Worm (Caenorhabditis elegans) whole organism, young adult: ENCODE data around the gene taf-3.
A peak's percentile ranks its signal among the peaks of the same experiment; 100 is the strongest.

ENCODE experiments used
- B0261.1 ChIP-seq: sonication (generic microtip); optimal IDR thresholded peaks from 2 replicates; lab custom pipeline; 2016; ENCODE audit warnings: mild to moderate bottlenecking, missing genetic modification characterization, moderate library complexity, missing compliant biosample characterization
- B0336.3 ChIP-seq: fragments of 200-800 bp; sonication (Bioruptor generic); IDR thresholded peaks from 2 replicates; pipeline ENCODE4 v1.3.6; 2022; ENCODE audit warnings: missing genetic modification characterization, missing compliant biosample characterization
- F33H1.4 ChIP-seq: fragments of 200-800 bp; sonication (Bioruptor generic); IDR thresholded peaks from 2 replicates; pipeline ENCODE4 v1.3.6; 2022; ENCODE audit warnings: missing genetic modification reagents, missing genetic modification characterization, missing compliant biosample characterization
- F55B11.4 ChIP-seq: sonication (generic microtip); optimal IDR thresholded peaks from 2 replicates; lab custom pipeline; 2016; ENCODE audit warnings: missing compliant biosample characterization, missing genetic modification characterization, borderline replicate concordance; ENCODE audit not compliant: insufficient read depth
- F57C9.4 ChIP-seq: sonication (generic microtip); optimal IDR thresholded peaks from 2 replicates; lab custom pipeline; 2017; ENCODE audit warnings: mild to moderate bottlenecking, missing genetic modification characterization, missing compliant biosample characterization
- K12H6.12 ChIP-seq: fragments of 200-800 bp; sonication (Bioruptor generic); optimal IDR thresholded peaks from 2 replicates; lab custom pipeline; 2018; ENCODE audit warnings: mild to moderate bottlenecking, missing genetic modification characterization, missing compliant biosample characterization
- T07F8.4 ChIP-seq: sonication (generic microtip); optimal IDR thresholded peaks from 2 replicates; lab custom pipeline; 2016; ENCODE audit warnings: mild to moderate bottlenecking, missing genetic modification characterization, moderate library complexity, missing compliant biosample characterization
- ZK185.1 ChIP-seq: sonication (generic microtip); optimal IDR thresholded peaks from 2 replicates; lab custom pipeline; 2016; ENCODE audit warnings: mild to moderate bottlenecking, missing genetic modification characterization, missing compliant biosample characterization; ENCODE audit not compliant: poor library complexity, severe bottlenecking
- ama-1 ChIP-seq, 3 experiments: fragments of 150-350 bp in 1 of 3; sonication (generic microtip) in 2 of 3; optimal IDR thresholded peaks; 2 replicates each; lab custom pipeline; 2014 to 2018; ENCODE audit warnings: missing biosample characterization in 2 of 3, missing genetic modification characterization in 2 of 3, missing genetic modification reagents in 2 of 3
- atf-7 ChIP-seq: sonication (generic microtip); optimal IDR thresholded peaks from 2 replicates; lab custom pipeline; 2017; ENCODE audit warnings: mild to moderate bottlenecking, missing genetic modification characterization, missing compliant biosample characterization
- attf-6 ChIP-seq: fragments of 200-800 bp; sonication (Bioruptor generic); IDR thresholded peaks from 2 replicates; pipeline ENCODE4 v1.3.6; 2022; ENCODE audit warnings: missing genetic modification reagents, missing genetic modification characterization, missing compliant biosample characterization
- bed-1 ChIP-seq: fragments of 200-800 bp; sonication (Bioruptor generic); IDR thresholded peaks from 2 replicates; pipeline ENCODE4 v1.3.6; 2022; ENCODE audit warnings: missing genetic modification reagents, missing genetic modification characterization, missing compliant biosample characterization
- cebp-1 ChIP-seq, 2 experiments: fragments of 200-800 bp in 1 of 2; sonication (Bioruptor generic) in 1 of 2; sonication (generic microtip) in 1 of 2; IDR thresholded peaks in 1 of 2; optimal IDR thresholded peaks in 1 of 2; 2 replicates each; pipeline versions ENCODE4 v1.3.6 to Lab custom; 2017 to 2022; ENCODE audit warnings: missing compliant biosample characterization in 2 of 2, missing genetic modification characterization in 2 of 2, mild to moderate bottlenecking in 1 of 2, missing genetic modification reagents in 1 of 2, moderate library complexity in 1 of 2
- ceh-58 ChIP-seq: fragments of 200-800 bp; sonication (Bioruptor generic); IDR thresholded peaks from 2 replicates; pipeline ENCODE4 v1.3.6; 2022; ENCODE audit warnings: missing genetic modification characterization, missing compliant biosample characterization
- chd-7 ChIP-seq: sonication (generic microtip); optimal IDR thresholded peaks from 2 replicates; lab custom pipeline; 2016; ENCODE audit warnings: mild to moderate bottlenecking, missing genetic modification characterization, moderate library complexity, missing compliant biosample characterization
- egl-18 ChIP-seq: fragments of 200-800 bp; sonication (Bioruptor generic); IDR thresholded peaks from 2 replicates; pipeline ENCODE4 v1.3.6; 2022; ENCODE audit warnings: missing genetic modification reagents, missing genetic modification characterization, missing compliant biosample characterization
- gei-17 ChIP-seq: fragments of 200-800 bp; sonication (Bioruptor generic); optimal IDR thresholded peaks from 2 replicates; lab custom pipeline; 2018; ENCODE audit warnings: mild to moderate bottlenecking, missing genetic modification characterization, missing compliant biosample characterization
- hlh-26 ChIP-seq: fragments of 200-800 bp; sonication (Bioruptor generic); conservative IDR thresholded peaks from 2 replicates; pipeline ENCODE4 v1.3.6; 2022; ENCODE audit warnings: missing genetic modification reagents, missing genetic modification characterization, missing compliant biosample characterization
- hrde-1 ChIP-seq: sonication (generic microtip); optimal IDR thresholded peaks from 2 replicates; lab custom pipeline; 2016; ENCODE audit warnings: missing genetic modification characterization, mild to moderate bottlenecking, missing compliant biosample characterization, moderate library complexity, missing genotype, missing genetic modification reagents, borderline replicate concordance
- lag-1 ChIP-seq: fragments of 200-800 bp; sonication (Bioruptor generic); IDR thresholded peaks from 2 replicates; pipeline ENCODE4 v1.3.6; 2022; ENCODE audit warnings: missing genetic modification reagents, missing genetic modification characterization, missing compliant biosample characterization
- let-607 ChIP-seq, 2 experiments: fragments of 200-800 bp in 1 of 2; sonication (Bioruptor generic) in 1 of 2; sonication (generic microtip) in 1 of 2; optimal IDR thresholded peaks; 2 replicates each; lab custom pipeline; 2016 to 2018; ENCODE audit warnings: mild to moderate bottlenecking in 2 of 2, missing compliant biosample characterization in 2 of 2, missing genetic modification characterization in 2 of 2, moderate library complexity in 2 of 2, missing genotype in 1 of 2
- lin-40 ChIP-seq: sonication (generic microtip); optimal IDR thresholded peaks from 2 replicates; lab custom pipeline; 2016; ENCODE audit warnings: missing genetic modification characterization, mild to moderate bottlenecking, missing compliant biosample characterization, missing genotype, missing genetic modification reagents
- lin-54 ChIP-seq: fragments of 200-800 bp; sonication (Bioruptor generic); optimal IDR thresholded peaks from 2 replicates; lab custom pipeline; 2018; ENCODE audit warnings: mild to moderate bottlenecking, missing genetic modification characterization, missing compliant biosample characterization
- madf-10 ChIP-seq: sonication (generic microtip); optimal IDR thresholded peaks from 2 replicates; lab custom pipeline; 2016; ENCODE audit warnings: mild to moderate bottlenecking, missing genetic modification characterization, missing compliant biosample characterization
- madf-3 ChIP-seq: fragments of 200-800 bp; sonication (Bioruptor generic); IDR thresholded peaks from 2 replicates; pipeline ENCODE4 v1.3.6; 2022; ENCODE audit warnings: missing genetic modification reagents, missing genetic modification characterization, missing compliant biosample characterization
- nfya-1 ChIP-seq: sonication (generic microtip); optimal IDR thresholded peaks from 2 replicates; lab custom pipeline; 2017; ENCODE audit warnings: antibody characterized with exemption, missing compliant biosample characterization, missing genetic modification characterization, borderline replicate concordance; ENCODE audit not compliant: insufficient read depth
- nfya-2 ChIP-seq: fragments of 200-800 bp; sonication (Bioruptor generic); IDR thresholded peaks from 2 replicates; pipeline ENCODE4 v1.3.6; 2022; ENCODE audit warnings: missing genetic modification reagents, missing genetic modification characterization, missing compliant biosample characterization
- nhr-120 ChIP-seq: fragments of 200-800 bp; sonication (Bioruptor generic); IDR thresholded peaks from 2 replicates; pipeline ENCODE4 v1.3.6; 2022; ENCODE audit warnings: missing genetic modification characterization, missing compliant biosample characterization
- nhr-27 ChIP-seq: fragments of 200-800 bp; sonication (Bioruptor generic); optimal IDR thresholded peaks from 2 replicates; lab custom pipeline; 2018; ENCODE audit warnings: mild to moderate bottlenecking, missing genetic modification characterization, moderate library complexity, missing compliant biosample characterization
- sdz-38 ChIP-seq: sonication (generic microtip); optimal IDR thresholded peaks from 2 replicates; lab custom pipeline; 2016; ENCODE audit warnings: missing genotype, missing genetic modification characterization, missing compliant biosample characterization
- snpc-3.4 ChIP-seq: sonication (generic microtip); optimal IDR thresholded peaks from 2 replicates; lab custom pipeline; 2017; ENCODE audit warnings: missing genetic modification characterization, mild to moderate bottlenecking, missing compliant biosample characterization, antibody characterized with exemption, moderate library complexity, missing genotype, missing genetic modification reagents
- tbp1 ChIP-seq: fragments of 200-800 bp; sonication (Bioruptor generic); optimal IDR thresholded peaks from 2 replicates; lab custom pipeline; 2018; ENCODE audit warnings: mild to moderate bottlenecking, missing genetic modification characterization, missing compliant biosample characterization
- tbx-9 ChIP-seq: sonication (generic microtip); optimal IDR thresholded peaks from 2 replicates; lab custom pipeline; 2016; ENCODE audit warnings: borderline replicate concordance, missing genetic modification characterization, inconsistent platforms, missing compliant biosample characterization
- xnd-1 ChIP-seq: sonication (generic microtip); optimal IDR thresholded peaks from 2 replicates; lab custom pipeline; 2016; ENCODE audit warnings: missing genotype, missing genetic modification reagents, missing genetic modification characterization, missing compliant biosample characterization
- zim-3 ChIP-seq: sonication (generic microtip); optimal IDR thresholded peaks from 2 replicates; lab custom pipeline; 2017; ENCODE audit warnings: mild to moderate bottlenecking, missing genetic modification characterization, moderate library complexity, missing compliant biosample characterization
- ztf-6 ChIP-seq: fragments of 200-800 bp; sonication (Bioruptor generic); IDR thresholded peaks from 2 replicates; pipeline ENCODE4 v1.3.6; 2022; ENCODE audit warnings: missing genetic modification reagents, missing genetic modification characterization, missing compliant biosample characterization

Gene taf-3

DNA sequence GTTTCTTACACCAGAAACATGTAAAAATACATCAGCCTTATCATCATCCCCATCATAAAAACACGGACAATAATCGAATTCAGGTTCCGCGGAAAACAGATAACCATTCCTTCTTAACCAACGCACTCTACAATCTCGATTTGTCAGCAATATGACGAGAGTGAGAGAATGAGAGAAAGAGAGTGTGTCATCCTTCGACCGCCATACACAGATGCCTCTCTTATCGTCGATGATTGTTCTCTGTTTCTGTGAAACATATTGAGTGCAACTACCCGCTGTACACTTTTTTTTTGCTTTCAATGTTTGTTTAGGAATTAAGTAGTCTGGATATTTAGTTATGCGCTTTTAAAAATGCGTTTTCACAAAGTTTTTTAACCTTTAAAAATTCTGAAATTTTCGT is 16.8 kb downstream of the taf-3 start (continued):
- TF ChIP-seq nfya-1 (tag; lab: Kevin White, UChicago) (no peak), madf-10 (no peak), K12H6.12 (tag; lab: Kevin White, UChicago) (no peak), F33H1.4 (no peak), attf-6 (GFP tag; lab: Robert Waterston, UW) (no peak), nfya-2 (GFP tag; lab: Robert Waterston, UW) (no peak), ama-1 (optimal IDR thresholded peaks at IDR 0.05; lab: Kevin White, UChicago) (no peak), ama-1 (GFP tag; optimal IDR thresholded peaks at IDR 0.05; lab: Kevin White, UChicago) (no peak), sdz-38 (no peak), xnd-1 (no peak), tbp1 (GFP tag; lab: Kevin White, UChicago) (peak; percentile 36), lag-1 (no peak), F57C9.4 (no peak), snpc-3.4 (tag; lab: Kevin White, UChicago) (no peak), ztf-6 (GFP tag; lab: Robert Waterston, UW) (no peak), atf-7 (tag; lab: Kevin White, UChicago) (peak; percentile 24), nhr-27 (tag; lab: Kevin White, UChicago) (no peak), ZK185.1 (tag; lab: Kevin White, UChicago) (no peak), cebp-1 (GFP tag; IDR thresholded peaks at IDR 0.05; lab: Robert Waterston, UW) (no peak), cebp-1 (tag; optimal IDR thresholded peaks at IDR 0.05; lab: Kevin White, UChicago) (peak; percentile 40), egl-18 (GFP tag; lab: Robert Waterston, UW) (no peak), madf-3 (GFP tag; lab: Robert Waterston, UW) (no peak), nhr-120 (no peak), hlh-26 (GFP tag; lab: Robert Waterston, UW) (no peak), lin-40 (tag; lab: Kevin White, UChicago) (peak; percentile 35), zim-3 (tag; lab: Kevin White, UChicago) (no peak), gei-17 (GFP tag; lab: Kevin White, UChicago) (no peak), bed-1 (GFP tag; lab: Robert Waterston, UW) (no peak), hrde-1 (tag; lab: Kevin White, UChicago) (no peak), T07F8.4 (tag; lab: Kevin White, UChicago) (no peak), B0336.3 (GFP tag; lab: Robert Waterston, UW) (no peak), lin-54 (GFP tag; lab: Kevin White, UChicago) (no peak), let-607 (tag; optimal IDR thresholded peaks at IDR 0.05; lab: Kevin White, UChicago) (peak in 1 of 2 experiments; percentile 31), ceh-58 (GFP tag; lab: Robert Waterston, UW) (no peak), tbx-9 (tag; lab: Kevin White, UChicago) (no peak), B0261.1 (tag; lab: Kevin White, UChicago) (no peak)
- TF ChIP-seq, all 124 proteins: peak for 9

ce11 chrX:16352503-16352902 is 20.3 kb downstream of the taf-3 start:
- TF ChIP-seq F55B11.4 (tag; lab: Kevin White, UChicago): no peak
- TF ChIP-seq chd-7 (tag; lab: Kevin White, UChicago): peak; percentile 10
